Fruit fly (Drosophila melanogaster) whole organism, embryonic: ENCODE data around the gene CG5810.

Source experiments
- Aef1 ChIP-seq: fragments of 200-800 bp; sonication (Bioruptor generic); IDR thresholded peaks from 3 replicates; pipeline ENCODE4 v1.3.6; 2022; ENCODE audit warnings: missing biosample characterization, missing genetic modification characterization
- CG10209 ChIP-seq: fragments of 200-800 bp; sonication (Bioruptor generic); optimal IDR thresholded peaks from 3 replicates; lab custom pipeline; 2017; ENCODE audit warnings: missing biosample characterization, mild to moderate bottlenecking, missing genetic modification characterization, missing genetic modification reagents
- CG10274 ChIP-seq: fragments of 200-800 bp; sonication (Bioruptor generic); optimal IDR thresholded peaks from 3 replicates; lab custom pipeline; 2017; ENCODE audit warnings: missing biosample characterization, mild to moderate bottlenecking, missing genetic modification characterization
- CG11723 ChIP-seq: fragments of 200-800 bp; sonication (Bioruptor generic); optimal IDR thresholded peaks from 2 replicates; lab custom pipeline; 2017; ENCODE audit warnings: missing biosample characterization, mild to moderate bottlenecking, missing genetic modification characterization
- CG13296 ChIP-seq: fragments of 200-800 bp; sonication (Bioruptor generic); optimal IDR thresholded peaks from 3 replicates; lab custom pipeline; 2018; ENCODE audit warnings: missing biosample characterization, mild to moderate bottlenecking, missing genetic modification characterization
- CG15269 ChIP-seq: fragments of 200-800 bp; sonication (Bioruptor generic); optimal IDR thresholded peaks from 2 replicates; lab custom pipeline; 2018; ENCODE audit warnings: missing biosample characterization, mild to moderate bottlenecking, missing genetic modification characterization, moderate library complexity
- CG16863 ChIP-seq: fragments of 200-800 bp; sonication (Bioruptor generic); optimal IDR thresholded peaks from 3 replicates; lab custom pipeline; 2016; ENCODE audit warnings: missing biosample characterization, missing genetic modification characterization
- CG17186 ChIP-seq: fragments of 200-800 bp; sonication (Bioruptor generic); optimal IDR thresholded peaks from 3 replicates; lab custom pipeline; 2017; ENCODE audit warnings: missing biosample characterization, missing genetic modification reagents, missing genetic modification characterization
- CG17912 ChIP-seq: fragments of 200-800 bp; sonication (Bioruptor generic); optimal IDR thresholded peaks from 2 replicates; lab custom pipeline; 2018; ENCODE audit warnings: missing biosample characterization, mild to moderate bottlenecking, missing genetic modification characterization
- CG3407 ChIP-seq: fragments of 200-800 bp; sonication (Bioruptor generic); optimal IDR thresholded peaks from 2 replicates; lab custom pipeline; 2018; ENCODE audit warnings: missing biosample characterization, mild to moderate bottlenecking, missing genetic modification characterization
- CG5180 ChIP-seq: fragments of 200-800 bp; sonication (Bioruptor generic); optimal IDR thresholded peaks from 3 replicates; lab custom pipeline; 2017; ENCODE audit warnings: missing biosample characterization, missing genetic modification characterization, mild to moderate bottlenecking, moderate library complexity, missing genetic modification reagents
- CG7357 ChIP-seq: fragments of 200-800 bp; sonication (Bioruptor generic); IDR thresholded peaks from 3 replicates; pipeline ENCODE4 v1.3.6; 2022; ENCODE audit warnings: missing biosample characterization, missing genetic modification characterization
- CG7839 ChIP-seq: fragments of 200-800 bp; sonication (Bioruptor generic); optimal IDR thresholded peaks from 3 replicates; lab custom pipeline; 2018; ENCODE audit warnings: missing biosample characterization, mild to moderate bottlenecking, missing genetic modification characterization, moderate library complexity
- CG8281 ChIP-seq: fragments of 200-800 bp; sonication (Bioruptor generic); optimal IDR thresholded peaks from 2 replicates; lab custom pipeline; 2018; ENCODE audit warnings: missing biosample characterization, mild to moderate bottlenecking, missing genetic modification characterization, moderate library complexity
- CG8290 ChIP-seq, 3 experiments: fragments of 200-800 bp; sonication (Bioruptor generic); optimal IDR thresholded peaks; 2 replicates each; lab custom pipeline; 2016 to 2019; ENCODE audit warnings: missing biosample characterization in 3 of 3, missing genetic modification characterization in 3 of 3, mild to moderate bottlenecking in 2 of 3, moderate library complexity in 1 of 3
- Chrac-16 ChIP-seq: fragments of 200-800 bp; sonication (Bioruptor generic); optimal IDR thresholded peaks from 3 replicates; lab custom pipeline; 2016; ENCODE audit warnings: missing biosample characterization, missing genetic modification characterization
- Dfd ChIP-seq, 2 experiments: fragments of >200 bp; optimal IDR thresholded peaks; 2 replicates each; lab custom pipeline; 2017; ENCODE audit warnings: missing biosample characterization in 2 of 2, missing genetic modification characterization in 2 of 2
- GATAe ChIP-seq: fragments of 200-800 bp; sonication (Bioruptor generic); conservative IDR thresholded peaks from 2 replicates; pipeline ENCODE4 v1.3.6; 2022; ENCODE audit warnings: missing biosample characterization, missing genetic modification characterization
- Hand ChIP-seq: fragments of 200-800 bp; sonication (Bioruptor generic); optimal IDR thresholded peaks from 2 replicates; lab custom pipeline; 2017; ENCODE audit warnings: mild to moderate bottlenecking, missing biosample characterization, missing genetic modification reagents, missing genetic modification characterization
- Mes4 ChIP-seq: fragments of 200-800 bp; sonication (Bioruptor generic); optimal IDR thresholded peaks from 2 replicates; lab custom pipeline; 2016; ENCODE audit warnings: missing biosample characterization, missing genetic modification characterization
- Neu2 ChIP-seq: fragments of 200-800 bp; sonication (Bioruptor generic); optimal IDR thresholded peaks from 3 replicates; lab custom pipeline; 2016; ENCODE audit warnings: missing biosample characterization, missing genetic modification characterization, borderline replicate concordance
- Nf-YA ChIP-seq: fragments of 200-800 bp; sonication (Bioruptor generic); IDR thresholded peaks from 2 replicates; pipeline ENCODE4 v1.3.6; 2022; ENCODE audit warnings: missing biosample characterization, missing genetic modification characterization
- Ravus ChIP-seq: fragments of 200-800 bp; sonication (Bioruptor generic); IDR thresholded peaks from 2 replicates; pipeline ENCODE4 v1.3.6; 2022; ENCODE audit warnings: missing biosample characterization, missing genetic modification characterization
- Ssrp ChIP-seq: fragments of 200-800 bp; sonication (Bioruptor generic); optimal IDR thresholded peaks from 2 replicates; lab custom pipeline; 2018; ENCODE audit warnings: missing biosample characterization, mild to moderate bottlenecking, missing genetic modification characterization, moderate library complexity
- Xrp1 ChIP-seq: fragments of 200-800 bp; sonication (Bioruptor generic); IDR thresholded peaks from 2 replicates; pipeline ENCODE4 v1.3.6; 2022; ENCODE audit warnings: missing biosample characterization, missing genetic modification characterization
- abd-A ChIP-seq: fragments of 200-800 bp; sonication (Bioruptor generic); optimal IDR thresholded peaks from 3 replicates; lab custom pipeline; 2019; ENCODE audit warnings: missing biosample characterization, mild to moderate bottlenecking, missing genetic modification characterization, moderate library complexity
- bsh ChIP-seq, 2 experiments: fragments of 200-800 bp; sonication (Bioruptor generic); optimal IDR thresholded peaks; 2 replicates each; lab custom pipeline; 2017 to 2018; ENCODE audit warnings: mild to moderate bottlenecking in 2 of 2, missing biosample characterization in 2 of 2, missing genetic modification characterization in 2 of 2, moderate library complexity in 1 of 2
- caup ChIP-seq: fragments of 200-800 bp; sonication (Bioruptor generic); optimal IDR thresholded peaks from 3 replicates; lab custom pipeline; 2017; ENCODE audit warnings: missing biosample characterization, mild to moderate bottlenecking, missing genetic modification characterization, moderate library complexity; ENCODE audit not compliant: severe bottlenecking
- chn ChIP-seq: fragments of 200-800 bp; sonication (Bioruptor generic); optimal IDR thresholded peaks from 2 replicates; lab custom pipeline; 2016; ENCODE audit warnings: missing biosample characterization, missing genetic modification characterization
- crp ChIP-seq, 2 experiments: fragments of 200-800 bp; sonication (Bioruptor generic); optimal IDR thresholded peaks; 2 replicates in 1 of 2; 3 replicates in 1 of 2; lab custom pipeline; 2017; ENCODE audit warnings: missing biosample characterization in 2 of 2, missing genetic modification characterization in 2 of 2, mild to moderate bottlenecking in 1 of 2, moderate library complexity in 1 of 2
- dan ChIP-seq: fragments of 200-800 bp; sonication (Bioruptor generic); IDR thresholded peaks from 2 replicates; pipeline ENCODE4 v1.3.6; 2022; ENCODE audit warnings: missing biosample characterization, missing genetic modification characterization
- gcm2 ChIP-seq: fragments of 200-800 bp; sonication (Bioruptor generic); optimal IDR thresholded peaks from 2 replicates; lab custom pipeline; 2016; ENCODE audit warnings: missing biosample characterization, missing genetic modification characterization
- gro ChIP-seq: fragments of 200-800 bp; sonication (Bioruptor generic); optimal IDR thresholded peaks from 2 replicates; lab custom pipeline; 2016; ENCODE audit warnings: missing biosample characterization, missing genetic modification characterization
- hth ChIP-seq: fragments of >200 bp; optimal IDR thresholded peaks from 2 replicates; lab custom pipeline; 2017; ENCODE audit warnings: inconsistent platforms
- jigr1 ChIP-seq: fragments of 200-800 bp; sonication (Bioruptor generic); IDR thresholded peaks from 3 replicates; pipeline ENCODE4 v1.3.6; 2022; ENCODE audit warnings: missing biosample characterization, missing genetic modification characterization
- jumu ChIP-seq: fragments of 200-800 bp; sonication (Bioruptor generic); optimal IDR thresholded peaks from 3 replicates; lab custom pipeline; 2016; ENCODE audit warnings: missing biosample characterization, missing genetic modification characterization
- lola ChIP-seq, 3 experiments: fragments of >200 bp in 2 of 3; fragments of 200-800 bp in 1 of 3; sonication (Bioruptor generic) in 1 of 3; optimal IDR thresholded peaks; 2 replicates each; lab custom pipeline; 2017 to 2019; ENCODE audit warnings: missing biosample characterization in 3 of 3, missing genetic modification characterization in 3 of 3, mild to moderate bottlenecking in 1 of 3, moderate library complexity in 1 of 3
- mld ChIP-seq: fragments of 200-800 bp; sonication (Bioruptor generic); IDR thresholded peaks from 3 replicates; pipeline ENCODE4 v1.3.6; 2022; ENCODE audit warnings: missing biosample characterization, missing genetic modification characterization; ENCODE audit not compliant: partially characterized antibody
- nerfin-2 ChIP-seq: fragments of 200-800 bp; sonication (Bioruptor generic); IDR thresholded peaks from 2 replicates; pipeline ENCODE4 v1.3.6; 2022; ENCODE audit warnings: missing biosample characterization, missing genetic modification characterization; ENCODE audit not compliant: partially characterized antibody
- pb ChIP-seq: fragments of 200-800 bp; sonication (Bioruptor generic); optimal IDR thresholded peaks from 3 replicates; lab custom pipeline; 2016; ENCODE audit warnings: missing biosample characterization, missing genetic modification characterization
- peb ChIP-seq: fragments of 200-800 bp; sonication (Bioruptor generic); IDR thresholded peaks from 2 replicates; pipeline ENCODE4 v1.3.6; 2022; ENCODE audit warnings: missing biosample characterization, missing genetic modification characterization
- prd ChIP-seq, 3 experiments: fragments of >200 bp in 2 of 3; fragments of 200-800 bp in 1 of 3; sonication (Bioruptor generic) in 1 of 3; optimal IDR thresholded peaks in 2 of 3; IDR thresholded peaks in 1 of 3; 2 replicates in 2 of 3; 3 replicates in 1 of 3; pipeline versions ENCODE4 v1.3.6 to Lab custom; 2017 to 2022; ENCODE audit warnings: missing biosample characterization in 1 of 3, missing genetic modification characterization in 1 of 3
- ranshi ChIP-seq: fragments of 200-800 bp; sonication (Bioruptor generic); IDR thresholded peaks from 2 replicates; pipeline ENCODE4 v1.3.6; 2022; ENCODE audit warnings: missing biosample characterization, missing genetic modification characterization
- seq ChIP-seq: fragments of 200-800 bp; sonication (Bioruptor generic); IDR thresholded peaks from 2 replicates; pipeline ENCODE4 v1.3.6; 2022; ENCODE audit warnings: missing biosample characterization, missing genetic modification characterization
- shn ChIP-seq: fragments of 200-800 bp; sonication (Bioruptor generic); optimal IDR thresholded peaks from 3 replicates; lab custom pipeline; 2016; ENCODE audit warnings: missing biosample characterization, missing genetic modification characterization
- tgo ChIP-seq: fragments of 200-800 bp; sonication (Bioruptor generic); IDR thresholded peaks from 3 replicates; pipeline ENCODE4 v1.3.6; 2022; ENCODE audit warnings: missing biosample characterization, missing genetic modification characterization
- zfh1 ChIP-seq: fragments of 200-800 bp; sonication (Bioruptor generic); IDR thresholded peaks from 3 replicates; pipeline ENCODE4 v1.3.6; 2022; ENCODE audit warnings: missing biosample characterization, missing genetic modification characterization

Gene CG5810

DNA sequence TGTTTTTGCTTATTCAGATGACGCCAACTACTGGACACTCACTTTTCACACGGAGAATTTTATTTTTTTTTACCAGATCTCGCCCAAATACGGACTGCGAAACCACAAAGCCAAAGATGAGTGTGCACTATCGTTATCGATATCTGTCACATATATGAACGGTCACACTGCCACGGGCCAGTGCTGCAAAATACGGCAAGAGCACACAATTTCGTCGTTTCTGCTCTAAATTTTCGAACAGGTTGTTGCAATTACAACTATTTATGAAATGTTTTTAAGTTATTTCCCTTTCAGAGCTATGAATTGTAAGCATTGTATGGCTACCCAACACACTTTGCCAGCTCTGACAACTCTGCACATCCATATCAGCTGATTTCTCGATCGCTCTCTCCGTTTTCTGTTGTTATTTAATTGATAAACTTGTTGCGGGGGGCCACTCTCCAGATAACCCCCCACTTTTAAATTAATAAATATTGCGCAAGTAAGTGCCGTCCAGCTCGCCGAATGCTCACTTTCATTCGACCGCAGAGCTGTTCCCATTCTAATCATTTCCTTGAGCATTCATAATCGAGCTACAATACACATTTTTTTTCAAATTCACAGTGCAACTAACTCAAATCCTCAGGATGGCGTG lies 36.1 kb upstream of the CG5810 start, which contains the start of the genes slmb and CG5793 (continued):
- TF ChIP-seq Aef1 (GFP tag; lab: Robert Waterston, UW) (no peak), chn (GFP tag; lab: Kevin White, UChicago) (peak; percentile 44), CG15269 (tag; lab: Kevin White, UChicago) (no peak), gro (GFP tag; lab: Kevin White, UChicago) (peak; percentile 21), Nf-YA (no peak), jumu (GFP tag; lab: Kevin White, UChicago) (peak; percentile 74), tgo (GFP tag; lab: Robert Waterston, UW) (no peak; the same call in 2 of the 3 replicates), nerfin-2 (no peak), bsh (GFP tag; optimal IDR thresholded peaks at IDR 0.05; lab: Kevin White, UChicago) (peak in 1 of 2 experiments; percentile 27), CG16863 (GFP tag; lab: Kevin White, UChicago) (peak; percentile 60), Chrac-16 (peak; percentile 42), pb (no peak), CG17912 (GFP tag; lab: Kevin White, UChicago) (no peak), CG13296 (GFP tag; lab: Kevin White, UChicago) (no peak), CG3407 (GFP tag; lab: Kevin White, UChicago) (no peak), CG10274 (GFP tag; lab: Kevin White, UChicago) (no peak), lola (GFP tag; optimal IDR thresholded peaks at IDR 0.05; lab: Kevin White, UChicago) (no peak), Ssrp (tag; lab: Kevin White, UChicago) (no peak), CG7839 (tag; lab: Kevin White, UChicago) (no peak), peb (no peak), CG17186 (GFP tag; lab: Kevin White, UChicago) (peak; percentile 68), CG8290 (GFP tag; optimal IDR thresholded peaks at IDR 0.05; lab: Kevin White, UChicago) (peak; percentile 23), CG8290 (tag; optimal IDR thresholded peaks at IDR 0.05; lab: Kevin White, UChicago) (no peak), hth (lab: Kevin White, UChicago) (no peak), CG11723 (GFP tag; lab: Kevin White, UChicago) (peak; percentile 17), Hand (GFP tag; lab: Kevin White, UChicago) (peak; percentile 15), ranshi (GFP tag; lab: Robert Waterston, UW) (no peak), shn (GFP tag; lab: Kevin White, UChicago) (peak; percentile 72), Ravus (no peak), abd-A (tag; lab: Kevin White, UChicago) (no peak), dan (no peak), prd (optimal IDR thresholded peaks at IDR 0.05; lab: Kevin White, UChicago) (no peak), prd (GFP tag; IDR thresholded peaks at IDR 0.05; lab: Robert Waterston, UW) (peak; percentile 52; the same call in 1 of the 3 replicates), crp (GFP tag; optimal IDR thresholded peaks at IDR 0.05; lab: Kevin White, UChicago) (peak; percentile 44 to 92), jigr1 (GFP tag; lab: Robert Waterston, UW) (no peak), seq (no peak), Xrp1 (GFP tag; lab: Robert Waterston, UW) (peak; percentile 46; the same call in 1 of the 2 replicates), caup (GFP tag; lab: Kevin White, UChicago) (peak; percentile 42), CG5180 (GFP tag; lab: Kevin White, UChicago) (no peak), gcm2 (no peak), Dfd (GFP tag; optimal IDR thresholded peaks at IDR 0.05; lab: Kevin White, UChicago) (no peak), zfh1 (GFP tag; lab: Robert Waterston, UW) (peak; percentile 64; the same call in 2 of the 3 replicates), Neu2 (no peak), CG7357 (GFP tag; lab: Robert Waterston, UW) (no peak), Mes4 (peak; percentile 23), CG10209 (GFP tag; lab: Kevin White, UChicago) (peak; percentile 31), mld (GFP tag; lab: Robert Waterston, UW) (no peak), CG8281 (tag; lab: Kevin White, UChicago) (no peak), GATAe (GFP tag; lab: Robert Waterston, UW) (peak; percentile 62; the same call in 1 of the 2 replicates)
